Worm (Caenorhabditis elegans) whole organism, dauer: ENCODE data around the gene BE10.3.

ENCODE experiments used
- unc-62 ChIP-seq: sonication (generic microtip); optimal IDR thresholded peaks from 2 replicates; lab custom pipeline; 2017; ENCODE audit warnings: missing biosample characterization, missing genetic modification reagents, missing genetic modification characterization

Gene BE10.3

DNA sequence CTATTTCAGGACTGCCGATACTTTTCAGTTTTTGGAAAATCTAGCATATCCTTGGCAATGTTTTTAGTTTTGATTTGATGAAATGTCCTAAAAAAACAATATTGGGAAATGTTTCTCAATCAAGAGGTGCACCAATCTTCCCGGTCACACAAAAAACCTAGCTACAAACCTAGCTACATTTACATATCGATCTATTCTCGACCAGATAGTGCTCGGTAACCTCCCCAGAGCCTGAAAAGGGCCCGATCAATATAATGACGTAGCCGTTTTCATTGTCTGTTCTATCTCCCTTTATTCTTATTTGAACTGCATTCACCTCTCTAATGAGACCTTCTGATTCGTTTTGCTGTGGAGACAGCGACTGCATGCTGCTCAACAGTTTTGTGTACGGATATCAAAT lies at the start of gene BE10.3:
BE10.3 (plus strand) TSS at position 301 of the 400 bp plus-strand sequence.
- TF ChIP-seq unc-62 (GFP tag; lab: Kevin White, UChicago) = no peak

ce11 chrIII:12764241-12764640 lies 43.6 kb upstream of the BE10.3 start, which contains the start of the genes irld-19 and irld-61:
Gene irld-19, minus strand, starts transcription at chrIII:12764341.
Gene irld-61, plus strand, starts transcription at chrIII:12764553.
- no peak for TF ChIP-seq unc-62 (GFP tag; lab: Kevin White, UChicago)

DNA sequence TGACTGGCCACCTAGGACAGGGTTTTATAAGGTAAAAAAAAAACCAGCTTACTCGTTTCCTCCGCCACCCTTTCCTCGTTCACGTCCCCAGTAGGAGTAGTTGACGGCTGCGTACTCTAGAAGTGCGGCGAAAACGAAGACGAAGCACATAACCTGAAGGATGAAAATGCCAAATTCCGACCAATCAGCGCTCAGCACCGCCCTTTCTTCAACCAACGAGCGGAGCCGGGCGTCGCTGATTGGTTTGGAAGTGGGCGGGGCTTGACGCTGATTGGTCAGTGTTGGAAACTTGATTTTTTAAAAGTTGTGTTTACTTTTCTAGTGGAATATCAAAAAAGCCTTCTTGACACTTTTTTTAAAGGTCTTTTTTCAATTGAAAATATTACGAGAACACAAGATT lies 34.1 kb upstream of the BE10.3 start:
- TF ChIP-seq unc-62 (GFP tag; lab: Kevin White, UChicago) = no peak

- TF ChIP-seq unc-62 (GFP tag; lab: Kevin White, UChicago) = no peak
These were observed 28.0 kb upstream of the BE10.3 start, which contains the start of gene gab-1 for ce11 chrIII:12779676-12780337. Gene gab-1, minus strand, starts transcription at chrIII:12779726.

DNA sequence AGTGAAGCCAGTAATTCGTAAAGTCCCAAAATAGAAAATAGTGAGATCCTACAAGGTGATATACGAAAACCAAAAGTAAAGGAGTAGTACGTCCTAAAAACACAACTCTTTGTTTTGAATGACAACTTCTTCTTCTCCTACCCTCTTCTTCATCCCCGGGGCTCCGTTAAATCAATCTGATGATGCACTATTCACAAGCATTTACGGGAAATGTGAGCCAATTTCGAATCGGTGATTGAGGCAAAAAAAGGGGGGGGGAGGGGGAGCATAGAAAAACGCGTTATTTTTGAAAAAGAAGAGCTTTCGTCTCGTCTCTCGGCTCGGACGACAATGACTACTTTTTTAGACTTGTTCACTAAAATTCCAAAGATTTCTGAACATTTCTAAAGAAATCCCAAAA lies 23.9 kb upstream of the BE10.3 start:
- TF ChIP-seq unc-62 (GFP tag; lab: Kevin White, UChicago) = no peak

DNA sequence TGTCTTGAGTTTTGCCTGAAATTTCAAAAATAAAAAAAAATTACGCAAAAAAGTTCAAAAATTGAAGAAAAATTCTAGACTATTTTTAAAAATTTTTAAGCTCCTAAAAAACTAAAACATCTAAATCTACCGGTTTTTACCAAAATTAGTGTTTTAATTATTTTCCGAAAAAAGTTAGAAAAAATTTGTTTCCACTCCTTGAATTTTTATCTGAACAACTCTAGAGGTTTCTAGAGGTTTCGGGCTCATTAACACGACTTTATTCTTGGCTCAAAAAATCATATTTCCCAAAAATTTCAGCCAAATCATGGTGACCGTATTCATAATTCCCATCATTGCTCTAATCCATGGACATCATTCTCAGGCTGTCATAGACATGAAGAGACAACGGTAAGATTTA lies 23.0 kb upstream of the BE10.3 start, which contains the start of gene lgc-37:
lgc-37 (plus strand) TSS at position 301 of the 400 bp plus-strand sequence.
- no peak for TF ChIP-seq unc-62 (GFP tag; lab: Kevin White, UChicago)

- no peak for TF ChIP-seq unc-62 (GFP tag; lab: Kevin White, UChicago)
These were observed 22.4 kb upstream of the BE10.3 start for ce11 chrIII:12785427-12785826.

DNA sequence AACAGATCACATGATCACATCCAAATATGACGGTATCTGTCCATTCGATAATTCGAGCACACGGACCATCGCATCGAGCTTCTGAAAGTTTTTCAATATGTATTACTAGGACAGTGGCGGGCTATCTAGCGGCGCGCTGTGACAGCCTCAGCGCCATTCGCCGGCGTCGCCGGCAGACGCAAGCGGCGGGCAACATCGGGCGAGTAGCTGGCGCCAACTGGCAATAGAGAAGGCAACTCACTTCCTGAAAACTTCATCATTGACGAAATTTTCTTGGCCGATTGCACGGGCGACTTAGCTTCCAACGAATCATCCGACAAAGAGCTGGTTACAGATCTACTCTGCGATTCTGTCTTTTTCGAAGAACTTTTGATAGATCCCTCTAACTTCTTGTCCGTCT lies 19.6 kb upstream of the BE10.3 start:
- TF ChIP-seq unc-62 (GFP tag; lab: Kevin White, UChicago) = no peak

ce11 chrIII:12789420-12789819 lies 18.4 kb upstream of the BE10.3 start, which contains the start of gene BE10.1:
Gene BE10.1, minus strand, starts transcription at chrIII:12789520.
- no peak for TF ChIP-seq unc-62 (GFP tag; lab: Kevin White, UChicago)

- no peak for TF ChIP-seq unc-62 (GFP tag; lab: Kevin White, UChicago)
These were observed 13.6 kb upstream of the BE10.3 start for ce11 chrIII:12794200-12794599.

DNA sequence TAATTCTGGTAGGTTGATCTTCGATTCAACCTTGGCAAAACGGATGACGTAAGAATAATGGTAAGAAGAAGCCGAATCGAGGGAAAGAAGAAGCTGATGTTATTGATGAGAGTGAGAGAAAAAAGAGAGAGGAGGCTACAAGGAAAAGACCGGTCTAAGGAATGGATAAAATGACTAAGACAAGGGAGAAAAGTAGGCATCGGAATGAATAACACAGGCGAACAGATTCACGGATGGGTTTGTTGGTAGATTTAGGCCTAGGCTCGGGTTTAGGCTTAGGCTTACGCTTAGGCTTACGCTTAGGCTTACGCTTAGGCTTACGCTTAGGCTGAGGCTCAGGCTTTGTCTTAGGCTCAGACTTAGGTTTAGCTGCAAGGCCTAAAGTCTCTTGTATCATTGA lies 9.4 kb upstream of the BE10.3 start, which contains the start of gene agmo-1:
agmo-1 (minus strand) TSS at position 101 of the 400 bp plus-strand sequence.
- TF ChIP-seq unc-62 (GFP tag; lab: Kevin White, UChicago) = no peak

- TF ChIP-seq unc-62 (GFP tag; lab: Kevin White, UChicago) = no peak
These were observed 7.3 kb upstream of the BE10.3 start for ce11 chrIII:12800529-12800928.

DNA sequence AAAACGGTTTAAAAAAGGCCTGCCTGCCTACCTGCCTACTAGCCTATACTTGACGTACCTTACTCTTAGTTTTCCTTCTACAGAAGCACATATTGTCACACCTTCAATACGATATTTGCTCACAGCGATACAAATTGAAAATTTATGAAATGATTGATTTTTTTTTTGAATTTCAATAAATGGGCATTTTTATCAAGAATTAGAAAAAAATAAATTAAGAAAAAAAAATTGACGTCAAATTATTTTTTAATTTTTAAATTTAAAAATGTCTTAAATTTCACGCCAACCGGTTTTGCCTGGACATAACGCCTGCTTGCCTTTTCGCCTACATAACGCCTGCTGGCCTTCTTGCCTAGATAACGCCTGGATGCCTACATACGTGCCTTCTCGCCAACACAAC lies 1.1 kb upstream of the BE10.3 start, which contains the start of gene BE10.5:
BE10.5 (minus strand) TSS at position 101 of the 400 bp plus-strand sequence.
- no peak for TF ChIP-seq unc-62 (GFP tag; lab: Kevin White, UChicago)

ce11 chrIII:12813193-12813592 lies 5.4 kb downstream of the BE10.3 start, which contains the start of gene BE10.4:
Gene BE10.4, plus strand, starts transcription at chrIII:12813493.
- TF ChIP-seq unc-62 (GFP tag; lab: Kevin White, UChicago) = no peak

DNA sequence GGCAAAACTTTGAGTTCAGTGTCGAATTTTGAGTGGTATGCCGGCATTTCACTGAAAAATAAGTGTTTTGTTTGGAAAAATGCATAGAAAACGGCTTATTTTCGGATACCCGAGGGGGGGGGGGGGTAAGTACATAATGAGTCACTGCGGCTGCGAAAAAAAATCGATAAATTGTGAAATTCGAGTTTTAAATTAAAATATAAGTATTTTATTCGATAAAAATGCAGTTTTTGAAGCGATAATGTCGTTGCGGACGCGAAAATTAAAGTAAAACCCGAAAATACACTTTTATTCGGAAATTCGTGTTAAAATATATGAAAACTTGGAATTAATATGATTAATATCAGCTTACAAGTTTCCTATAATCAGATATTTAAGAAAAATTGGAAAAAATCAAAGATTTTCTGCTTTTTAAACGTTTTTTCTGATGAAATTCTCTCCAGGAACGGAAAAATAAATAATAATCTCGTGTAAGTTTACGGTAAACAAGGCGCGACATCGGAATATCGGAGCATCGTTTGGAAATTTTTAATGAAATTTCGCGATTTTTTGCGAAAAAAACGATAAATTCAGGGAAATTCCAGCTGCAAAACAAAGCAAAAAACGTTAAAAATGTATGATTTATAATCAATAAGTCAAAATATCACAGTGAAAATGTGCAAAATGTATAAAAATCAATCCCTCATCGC lies 10.4 kb downstream of the BE10.3 start, which contains the start of gene arx-5:
arx-5 (minus strand) TSS at position 51 of the 689 bp plus-strand sequence.
- no peak for TF ChIP-seq unc-62 (GFP tag; lab: Kevin White, UChicago)

- no peak for TF ChIP-seq unc-62 (GFP tag; lab: Kevin White, UChicago)
These were observed 11.3 kb downstream of the BE10.3 start for ce11 chrIII:12819148-12819547.
